Fruit fly (Drosophila melanogaster) whole organism, embryonic: ENCODE measurements around the gene Rpn9.

Experiments used
- Aef1 ChIP-seq: fragments of 200-800 bp; sonication (Bioruptor generic); IDR thresholded peaks from 3 replicates; pipeline ENCODE4 v1.3.6; 2022; ENCODE audit warnings: missing biosample characterization, missing genetic modification characterization
- Atf6 ChIP-seq: fragments of 200-800 bp; sonication (Bioruptor generic); IDR thresholded peaks from 2 replicates; pipeline ENCODE4 v1.3.6; 2022; ENCODE audit warnings: missing biosample characterization, missing genetic modification characterization
- B-H2 ChIP-seq: fragments of 200-800 bp; sonication (Bioruptor generic); optimal IDR thresholded peaks from 2 replicates; lab custom pipeline; 2018; ENCODE audit warnings: missing biosample characterization, mild to moderate bottlenecking, missing genetic modification characterization
- Blimp-1 ChIP-seq: fragments of 200-800 bp; sonication (Bioruptor generic); optimal IDR thresholded peaks from 3 replicates; lab custom pipeline; 2018; ENCODE audit warnings: missing biosample characterization, missing genetic modification characterization, mild to moderate bottlenecking, moderate library complexity, missing genetic modification reagents
- BtbVII ChIP-seq: fragments of 200-800 bp; sonication (Bioruptor generic); optimal IDR thresholded peaks from 3 replicates; lab custom pipeline; 2017; ENCODE audit warnings: missing biosample characterization, mild to moderate bottlenecking, missing genetic modification characterization
- CG10321 ChIP-seq: fragments of 200-800 bp; sonication (Bioruptor generic); IDR thresholded peaks from 2 replicates; pipeline ENCODE4 v1.3.6; 2022; ENCODE audit warnings: missing biosample characterization, missing genetic modification characterization
- CG12391 ChIP-seq: fragments of 200-800 bp; sonication (Bioruptor generic); optimal IDR thresholded peaks from 3 replicates; lab custom pipeline; 2018; ENCODE audit warnings: missing biosample characterization, mild to moderate bottlenecking, missing genetic modification characterization, moderate library complexity
- CG12769 ChIP-seq: fragments of 200-800 bp; sonication (Bioruptor generic); optimal IDR thresholded peaks from 2 replicates; lab custom pipeline; 2019; ENCODE audit warnings: missing biosample characterization, mild to moderate bottlenecking, missing genetic modification characterization, moderate library complexity
- CG16815 ChIP-seq: fragments of 200-800 bp; sonication (Bioruptor generic); optimal IDR thresholded peaks from 3 replicates; lab custom pipeline; 2017; ENCODE audit warnings: missing biosample characterization, mild to moderate bottlenecking, missing genetic modification characterization
- CG17912 ChIP-seq: fragments of 200-800 bp; sonication (Bioruptor generic); optimal IDR thresholded peaks from 2 replicates; lab custom pipeline; 2018; ENCODE audit warnings: missing biosample characterization, mild to moderate bottlenecking, missing genetic modification characterization
- CG2712 ChIP-seq: fragments of 200-800 bp; optimal IDR thresholded peaks from 3 replicates; lab custom pipeline; 2019; ENCODE audit warnings: missing biosample characterization, mild to moderate bottlenecking, missing genetic modification characterization, moderate library complexity
- CG30020 ChIP-seq: fragments of 200-800 bp; optimal IDR thresholded peaks from 2 replicates; lab custom pipeline; 2019; ENCODE audit warnings: missing biosample characterization, mild to moderate bottlenecking, missing genetic modification characterization, moderate library complexity
- CG31388 ChIP-seq: fragments of 200-800 bp; sonication (Bioruptor generic); optimal IDR thresholded peaks from 2 replicates; lab custom pipeline; 2016; ENCODE audit warnings: missing biosample characterization, missing genetic modification characterization
- CG33213 ChIP-seq: fragments of 200-800 bp; sonication (Bioruptor generic); optimal IDR thresholded peaks from 3 replicates; lab custom pipeline; 2016; ENCODE audit warnings: missing biosample characterization, missing genetic modification characterization
- CG3995 ChIP-seq: fragments of 200-800 bp; sonication (Bioruptor generic); optimal IDR thresholded peaks from 3 replicates; lab custom pipeline; 2016; ENCODE audit warnings: missing biosample characterization, missing genetic modification characterization
- CG7271 ChIP-seq: fragments of 200-800 bp; sonication (Bioruptor generic); optimal IDR thresholded peaks from 2 replicates; lab custom pipeline; 2018; ENCODE audit warnings: missing biosample characterization, mild to moderate bottlenecking, missing genetic modification characterization, moderate library complexity
- CG9437 ChIP-seq: fragments of 200-800 bp; sonication (Bioruptor generic); optimal IDR thresholded peaks from 2 replicates; lab custom pipeline; 2018; ENCODE audit warnings: missing biosample characterization, mild to moderate bottlenecking, missing genetic modification characterization
- CG9817 ChIP-seq: fragments of 200-800 bp; sonication (Bioruptor generic); optimal IDR thresholded peaks from 2 replicates; lab custom pipeline; 2018; ENCODE audit warnings: missing biosample characterization, mild to moderate bottlenecking, missing genetic modification characterization, moderate library complexity
- Dp ChIP-seq: fragments of 200-800 bp; sonication (Bioruptor generic); optimal IDR thresholded peaks from 2 replicates; lab custom pipeline; 2018; ENCODE audit warnings: missing biosample characterization, mild to moderate bottlenecking, missing genetic modification characterization, moderate library complexity
- Fer2 ChIP-seq: fragments of 200-800 bp; sonication (Bioruptor generic); optimal IDR thresholded peaks from 2 replicates; lab custom pipeline; 2018; ENCODE audit warnings: missing biosample characterization, mild to moderate bottlenecking, missing genetic modification characterization, moderate library complexity
- Gsc ChIP-seq: fragments of 200-800 bp; sonication (Bioruptor generic); IDR thresholded peaks from 2 replicates; pipeline ENCODE4 v1.3.6; 2022; ENCODE audit warnings: missing biosample characterization, missing genetic modification characterization
- HLH3B ChIP-seq: fragments of 200-800 bp; sonication (Bioruptor generic); IDR thresholded peaks from 2 replicates; pipeline ENCODE4 v1.3.6; 2022; ENCODE audit warnings: missing biosample characterization, missing genetic modification characterization
- HLHmδ ChIP-seq: fragments of 200-800 bp; sonication (Bioruptor generic); optimal IDR thresholded peaks from 2 replicates; lab custom pipeline; 2018; ENCODE audit warnings: missing biosample characterization, mild to moderate bottlenecking, missing genetic modification characterization, moderate library complexity
- Hey ChIP-seq: fragments of 200-800 bp; sonication (Bioruptor generic); optimal IDR thresholded peaks from 3 replicates; lab custom pipeline; 2018; ENCODE audit warnings: missing biosample characterization, mild to moderate bottlenecking, missing genetic modification characterization
- HmgZ ChIP-seq: fragments of 200-800 bp; sonication (Bioruptor generic); optimal IDR thresholded peaks from 2 replicates; lab custom pipeline; 2018; ENCODE audit warnings: missing biosample characterization, mild to moderate bottlenecking, missing genetic modification characterization
- Med ChIP-seq: fragments of 200-800 bp; sonication (Bioruptor generic); peaks from one replicate; lab custom pipeline; 2016; ENCODE audit warnings: missing biosample characterization, missing genetic modification characterization, mild to moderate bottlenecking, inconsistent platforms, moderate library complexity
- Mrtf ChIP-seq: fragments of 200-800 bp; sonication (Bioruptor generic); IDR thresholded peaks from 3 replicates; pipeline ENCODE4 v1.3.6; 2022; ENCODE audit warnings: missing biosample characterization, missing genetic modification characterization
- NC2α ChIP-seq: fragments of 200-800 bp; sonication (Bioruptor generic); optimal IDR thresholded peaks from 2 replicates; lab custom pipeline; 2016; ENCODE audit warnings: missing biosample characterization, missing genetic modification characterization
- NK7.1 ChIP-seq: fragments of 200-800 bp; sonication (Bioruptor generic); optimal IDR thresholded peaks from 3 replicates; lab custom pipeline; 2016; ENCODE audit warnings: missing biosample characterization, missing genetic modification characterization
- Opbp ChIP-seq: fragments of 200-800 bp; sonication (Bioruptor generic); IDR thresholded peaks from 3 replicates; pipeline ENCODE4 v1.3.6; 2022; ENCODE audit warnings: missing biosample characterization, missing genetic modification characterization; ENCODE audit not compliant: partially characterized antibody
- Ravus ChIP-seq: fragments of 200-800 bp; sonication (Bioruptor generic); IDR thresholded peaks from 2 replicates; pipeline ENCODE4 v1.3.6; 2022; ENCODE audit warnings: missing biosample characterization, missing genetic modification characterization
- Six4 ChIP-seq: fragments of 200-800 bp; sonication (Bioruptor generic); optimal IDR thresholded peaks from 2 replicates; lab custom pipeline; 2016; ENCODE audit warnings: missing biosample characterization, missing genetic modification characterization
- Vsx1 ChIP-seq: fragments of 200-800 bp; sonication (Bioruptor generic); optimal IDR thresholded peaks from 2 replicates; lab custom pipeline; 2017; ENCODE audit warnings: missing biosample characterization, mild to moderate bottlenecking, missing genetic modification characterization, missing genetic modification reagents
- amos ChIP-seq: fragments of 200-800 bp; sonication (Bioruptor generic); IDR thresholded peaks from 2 replicates; pipeline ENCODE4 v1.3.6; 2022; ENCODE audit warnings: missing biosample characterization, missing genetic modification characterization; ENCODE audit not compliant: partially characterized antibody
- cato ChIP-seq: fragments of 200-800 bp; sonication (Bioruptor generic); optimal IDR thresholded peaks from 2 replicates; lab custom pipeline; 2016; ENCODE audit warnings: missing biosample characterization, missing genetic modification characterization, borderline replicate concordance
- cwo ChIP-seq: fragments of 200-800 bp; sonication (Bioruptor generic); optimal IDR thresholded peaks from 3 replicates; lab custom pipeline; 2017; ENCODE audit warnings: missing biosample characterization, missing genetic modification characterization, mild to moderate bottlenecking, moderate library complexity, missing genetic modification reagents
- ewg ChIP-seq: fragments of 200-800 bp; sonication (Bioruptor generic); optimal IDR thresholded peaks from 3 replicates; lab custom pipeline; 2017; ENCODE audit warnings: mild to moderate bottlenecking, missing biosample characterization, missing genetic modification reagents, missing genetic modification characterization
- hkb ChIP-seq, 2 experiments: fragments of 200-800 bp in 1 of 2; fragments of >200 bp in 1 of 2; sonication (Bioruptor generic) in 1 of 2; IDR thresholded peaks in 1 of 2; optimal IDR thresholded peaks in 1 of 2; 2 replicates each; pipeline versions ENCODE4 v1.3.6 to Lab custom; 2017 to 2022; ENCODE audit warnings: missing biosample characterization in 1 of 2, missing genetic modification characterization in 1 of 2
- hth ChIP-seq: fragments of >200 bp; optimal IDR thresholded peaks from 2 replicates; lab custom pipeline; 2017; ENCODE audit warnings: inconsistent platforms
- inv ChIP-seq: fragments of 200-800 bp; sonication (Bioruptor generic); IDR thresholded peaks from 2 replicates; pipeline ENCODE4 v1.3.6; 2022; ENCODE audit warnings: missing biosample characterization, missing genetic modification characterization; ENCODE audit not compliant: partially characterized antibody
- lab ChIP-seq: fragments of 200-800 bp; sonication (Bioruptor generic); optimal IDR thresholded peaks from 3 replicates; lab custom pipeline; 2017; ENCODE audit warnings: missing biosample characterization, missing genetic modification characterization, mild to moderate bottlenecking, moderate library complexity, missing genetic modification reagents
- pan ChIP-seq, 4 experiments: fragments of >200 bp in 3 of 4; fragments of 200-800 bp in 1 of 4; sonication (Bioruptor generic) in 1 of 4; optimal IDR thresholded peaks in 3 of 4; IDR thresholded peaks in 1 of 4; 2 replicates each; pipeline versions ENCODE4 v1.3.6 to Lab custom; 2017 to 2022; ENCODE audit warnings: missing biosample characterization in 2 of 4, missing genetic modification characterization in 2 of 4, mixed read lengths in 1 of 4
- pita ChIP-seq: fragments of 200-800 bp; sonication (Bioruptor generic); optimal IDR thresholded peaks from 2 replicates; lab custom pipeline; 2017; ENCODE audit warnings: missing biosample characterization, mild to moderate bottlenecking, missing genetic modification characterization
- pros ChIP-seq: fragments of 200-800 bp; sonication (Bioruptor generic); optimal IDR thresholded peaks from 3 replicates; lab custom pipeline; 2019; ENCODE audit warnings: missing biosample characterization, mild to moderate bottlenecking, missing genetic modification characterization, moderate library complexity
- ro ChIP-seq: fragments of 200-800 bp; sonication (Bioruptor generic); IDR thresholded peaks from 2 replicates; pipeline ENCODE4 v1.3.6; 2022; ENCODE audit warnings: missing biosample characterization, missing genetic modification characterization
- sisA ChIP-seq: fragments of 200-800 bp; sonication (Bioruptor generic); IDR thresholded peaks from 2 replicates; pipeline ENCODE4 v1.3.6; 2022; ENCODE audit warnings: missing biosample characterization, missing genetic modification characterization
- tgo ChIP-seq: fragments of 200-800 bp; sonication (Bioruptor generic); IDR thresholded peaks from 3 replicates; pipeline ENCODE4 v1.3.6; 2022; ENCODE audit warnings: missing biosample characterization, missing genetic modification characterization
- wdn ChIP-seq: fragments of 200-800 bp; sonication (Bioruptor generic); IDR thresholded peaks from 2 replicates; pipeline ENCODE4 v1.3.6; 2022; ENCODE audit warnings: missing biosample characterization, missing genetic modification characterization

Gene Rpn9

dm6 chr3R:23724843-23725506 is 8.3 kb downstream of the Rpn9 start (continued):
- TF ChIP-seq CG7271 (tag; lab: Kevin White, UChicago) (no peak), hth (lab: Kevin White, UChicago) (no peak), HLH3B (GFP tag; lab: Robert Waterston, UW) (no peak), Med (peak; percentile 28), HmgZ (tag; lab: Kevin White, UChicago) (peak; percentile 2), B-H2 (GFP tag; lab: Kevin White, UChicago) (no peak), CG2712 (no peak), Gsc (GFP tag; lab: Robert Waterston, UW) (no peak), pan (optimal IDR thresholded peaks at IDR 0.05; lab: Kevin White, UChicago) (no peak), pan (GFP tag; optimal IDR thresholded peaks at IDR 0.05 in 1 of 2, IDR thresholded peaks at IDR 0.05 in 1 of 2) (no peak), sisA (no peak), CG9437 (GFP tag; lab: Kevin White, UChicago) (no peak), ro (no peak), cwo (GFP tag; lab: Kevin White, UChicago) (peak; percentile 39), pita (GFP tag; lab: Kevin White, UChicago) (no peak), CG16815 (GFP tag; lab: Kevin White, UChicago) (no peak), BtbVII (GFP tag; lab: Kevin White, UChicago) (no peak), CG10321 (no peak), HLHmδ (GFP tag; lab: Kevin White, UChicago) (no peak), amos (GFP tag; lab: Robert Waterston, UW) (no peak; the same call in 1 of the 2 replicates), Fer2 (tag; lab: Kevin White, UChicago) (no peak), hkb (optimal IDR thresholded peaks at IDR 0.05; lab: Kevin White, UChicago) (no peak), hkb (GFP tag; IDR thresholded peaks at IDR 0.05; lab: Robert Waterston, UW) (no peak), wdn (no peak), Atf6 (GFP tag; lab: Robert Waterston, UW) (0 out of 2 replicates have a peak, but pooled peaks have one; percentile 31), Mrtf (no peak), Ravus (GFP tag; lab: Robert Waterston, UW) (no peak), NC2α (GFP tag; lab: Kevin White, UChicago) (no peak), Opbp (GFP tag; lab: Robert Waterston, UW) (no peak), lab (peak; percentile 39), CG30020 (tag; lab: Kevin White, UChicago) (no peak), pros (GFP tag; lab: Kevin White, UChicago) (no peak), CG3995 (GFP tag; lab: Kevin White, UChicago) (no peak), NK7.1 (GFP tag; lab: Kevin White, UChicago) (no peak), CG31388 (no peak), Aef1 (no peak), Hey (tag; lab: Kevin White, UChicago) (peak; percentile 94), CG17912 (no peak), inv (GFP tag; lab: Robert Waterston, UW) (no peak), CG12769 (tag; lab: Kevin White, UChicago) (no peak), ewg (GFP tag; lab: Kevin White, UChicago) (no peak), CG33213 (GFP tag; lab: Kevin White, UChicago) (no peak), cato (GFP tag; lab: Kevin White, UChicago) (no peak), CG12391 (tag; lab: Kevin White, UChicago) (no peak), Vsx1 (GFP tag; lab: Kevin White, UChicago) (peak; percentile 30), Dp (no peak), tgo (GFP tag; lab: Robert Waterston, UW) (no peak), CG9817 (tag; lab: Kevin White, UChicago) (no peak), Six4 (GFP tag; lab: Kevin White, UChicago) (no peak), Blimp-1 (GFP tag; lab: Kevin White, UChicago) (no peak)
